Fruit fly (Drosophila melanogaster) whole organism, embryonic: Measurements from ENCODE around the gene Cpr62Bc.

ENCODE experiments used
- Adf1 ChIP-seq: fragments of 200-800 bp; sonication (Bioruptor generic); IDR thresholded peaks from 2 replicates; pipeline ENCODE4 v1.3.6; 2022; ENCODE audit warnings: missing biosample characterization, missing genetic modification characterization
- Aef1 ChIP-seq: fragments of 200-800 bp; sonication (Bioruptor generic); IDR thresholded peaks from 3 replicates; pipeline ENCODE4 v1.3.6; 2022; ENCODE audit warnings: missing biosample characterization, missing genetic modification characterization
- CG10209 ChIP-seq: fragments of 200-800 bp; sonication (Bioruptor generic); optimal IDR thresholded peaks from 3 replicates; lab custom pipeline; 2017; ENCODE audit warnings: missing biosample characterization, mild to moderate bottlenecking, missing genetic modification characterization, missing genetic modification reagents
- CG11093 ChIP-seq: fragments of 200-800 bp; sonication (Bioruptor generic); IDR thresholded peaks from 3 replicates; pipeline ENCODE4 v1.3.6; 2022; ENCODE audit warnings: missing biosample characterization, missing genetic modification characterization
- CG11560 ChIP-seq: fragments of 200-800 bp; sonication (Bioruptor generic); IDR thresholded peaks from 3 replicates; pipeline ENCODE4 v1.3.6; 2022; ENCODE audit warnings: missing biosample characterization, missing genetic modification characterization
- CG12744 ChIP-seq: fragments of 200-800 bp; sonication (Bioruptor generic); optimal IDR thresholded peaks from 2 replicates; lab custom pipeline; 2016; ENCODE audit warnings: missing biosample characterization, missing genetic modification characterization
- CG17328 ChIP-seq: fragments of 200-800 bp; sonication (Bioruptor generic); IDR thresholded peaks from 2 replicates; pipeline ENCODE4 v1.3.6; 2022; ENCODE audit warnings: missing biosample characterization, missing genetic modification characterization
- CG1792 ChIP-seq: fragments of 200-800 bp; sonication (Bioruptor generic); optimal IDR thresholded peaks from 2 replicates; lab custom pipeline; 2016; ENCODE audit warnings: missing biosample characterization, missing genetic modification characterization
- CG30431 ChIP-seq: fragments of 200-800 bp; sonication (Bioruptor generic); optimal IDR thresholded peaks from 2 replicates; lab custom pipeline; 2017; ENCODE audit warnings: missing biosample characterization, missing genetic modification characterization
- CG3281 ChIP-seq: fragments of 200-800 bp; sonication (Bioruptor generic); optimal IDR thresholded peaks from 3 replicates; lab custom pipeline; 2017; ENCODE audit warnings: missing biosample characterization, mild to moderate bottlenecking, missing genetic modification characterization
- CG3407 ChIP-seq: fragments of 200-800 bp; sonication (Bioruptor generic); optimal IDR thresholded peaks from 2 replicates; lab custom pipeline; 2018; ENCODE audit warnings: missing biosample characterization, mild to moderate bottlenecking, missing genetic modification characterization
- CG4360 ChIP-seq: fragments of 200-800 bp; sonication (Bioruptor generic); IDR thresholded peaks from 2 replicates; pipeline ENCODE4 v1.3.6; 2022; ENCODE audit warnings: missing biosample characterization, missing genetic modification characterization
- CG4820 ChIP-seq: fragments of 200-800 bp; sonication (Bioruptor generic); optimal IDR thresholded peaks from 3 replicates; lab custom pipeline; 2016; ENCODE audit warnings: missing biosample characterization, missing genetic modification characterization
- CG6175 ChIP-seq: fragments of 200-800 bp; sonication (Bioruptor generic); IDR thresholded peaks from 3 replicates; pipeline ENCODE4 v1.3.6; 2022; ENCODE audit warnings: missing biosample characterization, missing genetic modification characterization
- CG7839 ChIP-seq: fragments of 200-800 bp; sonication (Bioruptor generic); optimal IDR thresholded peaks from 3 replicates; lab custom pipeline; 2018; ENCODE audit warnings: missing biosample characterization, mild to moderate bottlenecking, missing genetic modification characterization, moderate library complexity
- CG7963 ChIP-seq: fragments of 200-800 bp; sonication (Bioruptor generic); IDR thresholded peaks from 3 replicates; pipeline ENCODE4 v1.3.6; 2022; ENCODE audit warnings: missing biosample characterization, missing genetic modification characterization; ENCODE audit not compliant: partially characterized antibody
- CG8281 ChIP-seq: fragments of 200-800 bp; sonication (Bioruptor generic); optimal IDR thresholded peaks from 2 replicates; lab custom pipeline; 2018; ENCODE audit warnings: missing biosample characterization, mild to moderate bottlenecking, missing genetic modification characterization, moderate library complexity
- CTCF ChIP-seq: fragments of 200-800 bp; sonication (Bioruptor generic); optimal IDR thresholded peaks from 2 replicates; lab custom pipeline; 2017; ENCODE audit warnings: missing biosample characterization, mild to moderate bottlenecking, missing genetic modification characterization, moderate library complexity
- Drgx ChIP-seq: fragments of 200-800 bp; sonication (Bioruptor generic); IDR thresholded peaks from 2 replicates; pipeline ENCODE4 v1.3.6; 2022; ENCODE audit warnings: missing biosample characterization, missing genetic modification characterization
- Hr78 ChIP-seq, 2 experiments: fragments of 200-800 bp in 1 of 2; fragments of >200 bp in 1 of 2; sonication (Bioruptor generic) in 1 of 2; optimal IDR thresholded peaks; 2 replicates each; lab custom pipeline; 2017 to 2019; ENCODE audit warnings: missing biosample characterization in 2 of 2, missing genetic modification characterization in 2 of 2, mild to moderate bottlenecking in 1 of 2, moderate library complexity in 1 of 2
- Jarid2 ChIP-seq: fragments of 200-800 bp; sonication (Bioruptor generic); optimal IDR thresholded peaks from 3 replicates; lab custom pipeline; 2017; ENCODE audit warnings: mild to moderate bottlenecking, missing biosample characterization, missing genetic modification reagents, missing genetic modification characterization
- Lpt ChIP-seq: fragments of >200 bp; optimal IDR thresholded peaks from 2 replicates; lab custom pipeline; 2018; ENCODE audit warnings: missing biosample characterization, missing genetic modification characterization
- Mrtf ChIP-seq: fragments of 200-800 bp; sonication (Bioruptor generic); IDR thresholded peaks from 3 replicates; pipeline ENCODE4 v1.3.6; 2022; ENCODE audit warnings: missing biosample characterization, missing genetic modification characterization
- Opbp ChIP-seq: fragments of 200-800 bp; sonication (Bioruptor generic); IDR thresholded peaks from 3 replicates; pipeline ENCODE4 v1.3.6; 2022; ENCODE audit warnings: missing biosample characterization, missing genetic modification characterization; ENCODE audit not compliant: partially characterized antibody
- Scr ChIP-seq: fragments of 200-800 bp; sonication (Bioruptor generic); IDR thresholded peaks from 2 replicates; pipeline ENCODE4 v1.3.6; 2022; ENCODE audit warnings: missing biosample characterization, missing genetic modification characterization; ENCODE audit not compliant: partially characterized antibody
- Sin3A ChIP-seq: fragments of >200 bp; optimal IDR thresholded peaks from 2 replicates; lab custom pipeline; 2018
- Six4 ChIP-seq: fragments of 200-800 bp; sonication (Bioruptor generic); optimal IDR thresholded peaks from 2 replicates; lab custom pipeline; 2016; ENCODE audit warnings: missing biosample characterization, missing genetic modification characterization
- ase ChIP-seq: fragments of 200-800 bp; sonication (Bioruptor generic); IDR thresholded peaks from 3 replicates; pipeline ENCODE4 v1.3.6; 2022; ENCODE audit warnings: missing biosample characterization, missing genetic modification characterization
- bowl ChIP-seq: fragments of 200-800 bp; sonication (Bioruptor generic); IDR thresholded peaks from 2 replicates; pipeline ENCODE4 v1.3.6; 2022; ENCODE audit warnings: missing biosample characterization, missing genetic modification characterization
- cato ChIP-seq: fragments of 200-800 bp; sonication (Bioruptor generic); optimal IDR thresholded peaks from 2 replicates; lab custom pipeline; 2016; ENCODE audit warnings: missing biosample characterization, missing genetic modification characterization, borderline replicate concordance
- chif ChIP-seq, 2 experiments: fragments of 200-800 bp; sonication (Bioruptor generic); optimal IDR thresholded peaks; 3 replicates each; lab custom pipeline; 2016; ENCODE audit warnings: missing biosample characterization in 2 of 2, missing genetic modification characterization in 2 of 2
- corto ChIP-seq: fragments of 200-800 bp; sonication (Bioruptor generic); optimal IDR thresholded peaks from 2 replicates; lab custom pipeline; 2016; ENCODE audit warnings: missing biosample characterization, mild to moderate bottlenecking, missing genetic modification characterization, moderate library complexity
- da ChIP-seq: fragments of 200-800 bp; sonication (Bioruptor generic); optimal IDR thresholded peaks from 2 replicates; lab custom pipeline; 2016; ENCODE audit warnings: missing biosample characterization, missing genetic modification characterization
- dmrt11E ChIP-seq: fragments of 200-800 bp; sonication (Bioruptor generic); optimal IDR thresholded peaks from 3 replicates; lab custom pipeline; 2018; ENCODE audit warnings: missing biosample characterization, mild to moderate bottlenecking, missing genetic modification characterization, moderate library complexity
- ems ChIP-seq: fragments of 200-800 bp; sonication (Bioruptor generic); optimal IDR thresholded peaks from 3 replicates; lab custom pipeline; 2016; ENCODE audit warnings: missing biosample characterization, missing genetic modification characterization
- exex ChIP-seq: fragments of 200-800 bp; sonication (Bioruptor generic); optimal IDR thresholded peaks from 4 replicates; lab custom pipeline; 2018; ENCODE audit warnings: missing biosample characterization, mild to moderate bottlenecking, missing genetic modification characterization, moderate library complexity
- fu2 ChIP-seq: fragments of 200-800 bp; sonication (Bioruptor generic); optimal IDR thresholded peaks from 2 replicates; lab custom pipeline; 2016; ENCODE audit warnings: missing biosample characterization, missing genetic modification characterization
- gsb-n ChIP-seq: fragments of 200-800 bp; sonication (Bioruptor generic); optimal IDR thresholded peaks from 3 replicates; lab custom pipeline; 2018; ENCODE audit warnings: missing biosample characterization, mild to moderate bottlenecking, missing genetic modification characterization
- ham ChIP-seq: fragments of 200-800 bp; sonication (Bioruptor generic); IDR thresholded peaks from 2 replicates; pipeline ENCODE4 v1.3.6; 2022; ENCODE audit warnings: missing biosample characterization, missing genetic modification characterization
- inv ChIP-seq: fragments of 200-800 bp; sonication (Bioruptor generic); IDR thresholded peaks from 2 replicates; pipeline ENCODE4 v1.3.6; 2022; ENCODE audit warnings: missing biosample characterization, missing genetic modification characterization; ENCODE audit not compliant: partially characterized antibody
- knrl ChIP-seq: fragments of 200-800 bp; sonication (Bioruptor generic); IDR thresholded peaks from 3 replicates; pipeline ENCODE4 v1.3.6; 2022; ENCODE audit warnings: missing biosample characterization, missing genetic modification characterization; ENCODE audit not compliant: partially characterized antibody
- odd ChIP-seq: fragments of 200-800 bp; sonication (Bioruptor generic); optimal IDR thresholded peaks from 2 replicates; lab custom pipeline; 2017; ENCODE audit warnings: missing biosample characterization, mild to moderate bottlenecking, missing genetic modification characterization
- org-1 ChIP-seq: fragments of 200-800 bp; sonication (Bioruptor generic); optimal IDR thresholded peaks from 2 replicates; lab custom pipeline; 2017; ENCODE audit warnings: missing biosample characterization, missing genetic modification characterization
- pita ChIP-seq: fragments of 200-800 bp; sonication (Bioruptor generic); optimal IDR thresholded peaks from 2 replicates; lab custom pipeline; 2017; ENCODE audit warnings: missing biosample characterization, mild to moderate bottlenecking, missing genetic modification characterization
- prd ChIP-seq, 3 experiments: fragments of >200 bp in 2 of 3; fragments of 200-800 bp in 1 of 3; sonication (Bioruptor generic) in 1 of 3; optimal IDR thresholded peaks in 2 of 3; IDR thresholded peaks in 1 of 3; 2 replicates in 2 of 3; 3 replicates in 1 of 3; pipeline versions ENCODE4 v1.3.6 to Lab custom; 2017 to 2022; ENCODE audit warnings: missing biosample characterization in 1 of 3, missing genetic modification characterization in 1 of 3
- pum ChIP-seq: fragments of 200-800 bp; sonication (Bioruptor generic); optimal IDR thresholded peaks from 2 replicates; lab custom pipeline; 2016; ENCODE audit warnings: missing biosample characterization, missing genetic modification characterization
- sd ChIP-seq: fragments of 200-800 bp; sonication (Bioruptor generic); optimal IDR thresholded peaks from 3 replicates; lab custom pipeline; 2018; ENCODE audit warnings: missing biosample characterization, mild to moderate bottlenecking, missing genetic modification characterization, moderate library complexity
- seq ChIP-seq: fragments of 200-800 bp; sonication (Bioruptor generic); IDR thresholded peaks from 2 replicates; pipeline ENCODE4 v1.3.6; 2022; ENCODE audit warnings: missing biosample characterization, missing genetic modification characterization
- slp2 ChIP-seq: fragments of 200-800 bp; sonication (Bioruptor generic); optimal IDR thresholded peaks from 2 replicates; lab custom pipeline; 2016; ENCODE audit warnings: missing biosample characterization, missing genetic modification characterization
- stwl ChIP-seq: fragments of 200-800 bp; sonication (Bioruptor generic); optimal IDR thresholded peaks from 3 replicates; lab custom pipeline; 2018; ENCODE audit warnings: missing biosample characterization, mild to moderate bottlenecking, missing genetic modification characterization, moderate library complexity
- zen2 ChIP-seq: fragments of 200-800 bp; sonication (Bioruptor generic); IDR thresholded peaks from 3 replicates; pipeline ENCODE4 v1.3.6; 2022; ENCODE audit warnings: missing biosample characterization, missing genetic modification characterization; ENCODE audit not compliant: partially characterized antibody

Gene Cpr62Bc

dm6 chr3L:1876215-1876625 is 34.3 kb upstream of the Cpr62Bc start, which contains the start of gene dre4 (continued):
- no peak for TF ChIP-seq CG8281 (tag; lab: Kevin White, UChicago)
- peak; percentile 70 for TF ChIP-seq Adf1 (GFP tag; lab: Robert Waterston, UW)
- TF ChIP-seq org-1 (GFP tag; lab: Kevin White, UChicago) = peak; percentile 42
- no peak for TF ChIP-seq Lpt (GFP tag; lab: Kevin White, UChicago)
- TF ChIP-seq CG4820 (GFP tag; lab: Kevin White, UChicago) = peak; percentile 70
- no peak; the same call in 2 of the 3 replicates for TF ChIP-seq ase (GFP tag; lab: Robert Waterston, UW)
- peak; percentile 78 for TF ChIP-seq CG12744 (GFP tag; lab: Kevin White, UChicago)
- no peak for TF ChIP-seq corto
- peak; percentile 59; the same call in 2 of the 3 replicates for TF ChIP-seq Opbp
- TF ChIP-seq CG10209 (GFP tag; lab: Kevin White, UChicago) = peak; percentile 70
- peak; percentile 56 to 71 for TF ChIP-seq chif (GFP tag; optimal IDR thresholded peaks at IDR 0.05; lab: Kevin White, UChicago)
- TF ChIP-seq CG3407 (GFP tag; lab: Kevin White, UChicago) = peak; percentile 51
- TF ChIP-seq zen2 = no peak
- TF ChIP-seq Hr78 (GFP tag; optimal IDR thresholded peaks at IDR 0.05; lab: Kevin White, UChicago) = no peak
- no peak for TF ChIP-seq ham (GFP tag; lab: Robert Waterston, UW)
- TF ChIP-seq ems (GFP tag; lab: Kevin White, UChicago) = peak; percentile 54
- TF ChIP-seq inv = no peak
- peak; percentile 60; the same call in 1 of the 3 replicates for TF ChIP-seq knrl (GFP tag; lab: Robert Waterston, UW)
- TF ChIP-seq da (GFP tag; lab: Kevin White, UChicago) = peak; percentile 35
- no peak for TF ChIP-seq CG11093
- peak; percentile 50 for TF ChIP-seq CG3281 (GFP tag; lab: Kevin White, UChicago)
- TF ChIP-seq sd (tag; lab: Kevin White, UChicago) = peak; percentile 96
- peak; percentile 41 for TF ChIP-seq CG30431 (GFP tag; lab: Kevin White, UChicago)
- TF ChIP-seq bowl (GFP tag; lab: Robert Waterston, UW) = no peak
- no peak for TF ChIP-seq CG11560
- peak; percentile 60 for TF ChIP-seq Six4 (GFP tag; lab: Kevin White, UChicago)
- TF ChIP-seq exex (tag; lab: Kevin White, UChicago) = peak; percentile 11
- TF ChIP-seq odd (GFP tag; lab: Kevin White, UChicago) = no peak
- no peak for TF ChIP-seq CG7963 (GFP tag; lab: Robert Waterston, UW)
- peak; percentile 88 for TF ChIP-seq stwl (tag; lab: Kevin White, UChicago)
- TF ChIP-seq CG6175 (GFP tag; lab: Robert Waterston, UW) = no peak
- peak; percentile 60; the same call in 1 of the 2 replicates for TF ChIP-seq seq
- peak; percentile 63 for TF ChIP-seq slp2 (GFP tag; lab: Kevin White, UChicago)
- peak; percentile 55 for TF ChIP-seq pum
- TF ChIP-seq cato (GFP tag; lab: Kevin White, UChicago) = peak; percentile 18
- TF ChIP-seq Jarid2 (GFP tag; lab: Kevin White, UChicago) = no peak
- TF ChIP-seq Drgx = peak; percentile 57
- TF ChIP-seq CG7839 = peak; percentile 76
- peak; percentile 13; the same call in 1 of the 3 replicates for TF ChIP-seq Mrtf (GFP tag; lab: Robert Waterston, UW)
- TF ChIP-seq Sin3A = peak; percentile 60
- TF ChIP-seq fu2 = peak; percentile 60
- peak; percentile 57 for TF ChIP-seq Aef1 (GFP tag; lab: Robert Waterston, UW)
- peak; percentile 67 for TF ChIP-seq CG1792 (GFP tag; lab: Kevin White, UChicago)
- TF ChIP-seq prd (optimal IDR thresholded peaks at IDR 0.05; lab: Kevin White, UChicago) = no peak
- peak; percentile 82 for TF ChIP-seq prd (GFP tag; IDR thresholded peaks at IDR 0.05; lab: Robert Waterston, UW)
- peak; percentile 72 for TF ChIP-seq dmrt11E
- peak; percentile 72 for TF ChIP-seq gsb-n (tag; lab: Kevin White, UChicago)
- peak; percentile 79 for TF ChIP-seq pita
- no peak for TF ChIP-seq CG4360 (GFP tag; lab: Robert Waterston, UW)
- TF ChIP-seq CTCF (GFP tag; lab: Kevin White, UChicago) = peak; percentile 66
- TF ChIP-seq CG17328 (GFP tag; lab: Robert Waterston, UW) = peak; percentile 69
- peak; percentile 25; the same call in 1 of the 2 replicates for TF ChIP-seq Scr (GFP tag; lab: Robert Waterston, UW)
